Fruit fly (Drosophila melanogaster): Measurements from ENCODE around the gene jigr1.

Gene jigr1

DNA sequence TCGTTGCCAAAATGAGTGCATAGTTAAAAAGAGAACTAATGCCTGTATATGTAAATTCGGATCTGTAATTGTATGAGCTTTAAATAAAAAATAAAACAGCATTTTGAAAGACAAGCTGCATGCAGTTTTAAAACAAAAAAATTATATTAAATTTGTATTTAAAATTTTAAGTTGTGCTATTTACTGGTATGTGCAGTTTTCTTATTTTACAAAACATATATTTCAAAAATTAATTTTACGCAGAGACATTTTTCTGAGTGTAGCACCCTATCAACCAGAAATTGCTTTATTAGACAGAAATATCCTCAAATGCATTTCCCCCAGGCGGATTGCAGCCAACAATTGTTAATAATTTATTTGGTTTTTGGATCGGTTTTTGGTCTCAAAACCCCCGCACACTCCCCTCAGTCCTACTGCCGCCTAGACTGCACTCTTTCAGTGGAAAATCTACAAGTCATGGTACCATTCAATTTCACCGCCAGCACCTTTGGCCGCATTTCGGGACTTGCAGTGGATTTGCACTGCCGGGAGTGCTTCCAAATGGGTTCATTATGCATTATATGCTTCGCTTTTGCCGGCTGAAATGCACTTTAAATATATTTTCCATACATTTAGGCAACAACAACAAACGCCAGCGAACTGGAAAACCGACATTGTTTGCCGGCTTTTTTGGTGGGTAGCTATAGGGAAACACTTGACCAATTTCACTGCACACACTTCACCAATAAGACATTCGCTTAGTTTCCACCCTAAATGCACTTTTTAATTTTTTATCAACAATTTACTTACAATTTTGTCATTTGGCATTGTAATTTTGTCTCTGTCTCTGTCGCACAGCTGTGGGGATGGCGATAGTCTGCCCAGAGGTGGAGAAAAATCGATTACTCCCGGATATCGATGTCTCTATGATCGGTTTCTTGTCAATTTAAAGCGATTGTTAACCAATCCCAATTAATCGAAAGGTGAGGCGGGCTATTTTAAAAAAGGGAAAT lies 13.5 kb upstream of the jigr1 start, which contains the start of gene Npl4 (continued):
- TF ChIP-seq vvl (GFP tag; IDR thresholded peaks at IDR 0.05) = peak; percentile 19; the same call in 1 of the 2 replicates
- TF ChIP-seq her (GFP tag; optimal IDR thresholded peaks at IDR 0.05) = no peak
- no peak for TF ChIP-seq NC2α (GFP tag; optimal IDR thresholded peaks at IDR 0.05)
- TF ChIP-seq CG10274 (GFP tag; optimal IDR thresholded peaks at IDR 0.05) = no peak
- no peak for TF ChIP-seq Hsf (GFP tag; optimal IDR thresholded peaks at IDR 0.05)
- TF ChIP-seq Hmx (GFP tag; optimal IDR thresholded peaks at IDR 0.05) = no peak
- no peak for TF ChIP-seq nerfin-1 (tag; optimal IDR thresholded peaks at IDR 0.05)
- TF ChIP-seq kay (GFP tag; optimal IDR thresholded peaks at IDR 0.05) = no peak
- peak; percentile 73 for TF ChIP-seq CG2116 (GFP tag; optimal IDR thresholded peaks at IDR 0.05)
- TF ChIP-seq CG7745 (tag; optimal IDR thresholded peaks at IDR 0.05) = no peak
- peak; percentile 95 for TF ChIP-seq Opbp (GFP tag; IDR thresholded peaks at IDR 0.05; ENCODE audit: partially characterized antibody)
- 0 out of 2 replicates have a peak, but pooled peaks have one; percentile 18 for TF ChIP-seq onecut (GFP tag; IDR thresholded peaks at IDR 0.05)
- TF ChIP-seq CG6813 (GFP tag; optimal IDR thresholded peaks at IDR 0.05) = no peak
- TF ChIP-seq ci (GFP tag; IDR thresholded peaks at IDR 0.05) = 0 out of 3 replicates have a peak, but pooled peaks have one; percentile 5
- no peak for TF ChIP-seq CG6254 (GFP tag; optimal IDR thresholded peaks at IDR 0.05)
- no peak for TF ChIP-seq Bdp1 (GFP tag; optimal IDR thresholded peaks at IDR 0.05)
- TF ChIP-seq CG8765 (GFP tag; IDR thresholded peaks at IDR 0.05) = no peak
- TF ChIP-seq Hr3 (GFP tag; optimal IDR thresholded peaks at IDR 0.05) = no peak
- no peak for TF ChIP-seq dimm (GFP tag; IDR thresholded peaks at IDR 0.05)
- no peak for TF ChIP-seq CG15269 (tag; optimal IDR thresholded peaks at IDR 0.05)
- no peak for TF ChIP-seq CG6854 (GFP tag; optimal IDR thresholded peaks at IDR 0.05)
- peak; percentile 97 for TF ChIP-seq mld (GFP tag; IDR thresholded peaks at IDR 0.05; ENCODE audit: partially characterized antibody)
- TF ChIP-seq fru (optimal IDR thresholded peaks at IDR 0.05) = no peak
- TF ChIP-seq kah (GFP tag; optimal IDR thresholded peaks at IDR 0.05) = no peak
- no peak for TF ChIP-seq CG7928 (GFP tag; optimal IDR thresholded peaks at IDR 0.05)
- no peak for TF ChIP-seq CG4820 (GFP tag; optimal IDR thresholded peaks at IDR 0.05)
- no peak for TF ChIP-seq cato (GFP tag; optimal IDR thresholded peaks at IDR 0.05; ENCODE audit: borderline replicate concordance)
- TF ChIP-seq sob (GFP tag; IDR thresholded peaks at IDR 0.05) = 0 out of 2 replicates have a peak, but pooled peaks have one; percentile 11
- TF ChIP-seq CG13287 (GFP tag; IDR thresholded peaks at IDR 0.05; ENCODE audit: partially characterized antibody) = peak; percentile 94
- no peak for TF ChIP-seq Kr (GFP tag; optimal IDR thresholded peaks at IDR 0.05)
- TF ChIP-seq CG15073 (GFP tag; optimal IDR thresholded peaks at IDR 0.05) = no peak
- no peak for TF ChIP-seq aop (GFP tag; IDR thresholded peaks at IDR 0.05)
- TF ChIP-seq CG10267 (tag; optimal IDR thresholded peaks at IDR 0.05) = peak; percentile 28
- TF ChIP-seq nerfin-2 (GFP tag; IDR thresholded peaks at IDR 0.05; ENCODE audit: partially characterized antibody) = peak; percentile 99
- TF ChIP-seq CG8359 (GFP tag; optimal IDR thresholded peaks at IDR 0.05; ENCODE audit: borderline replicate concordance) = no peak
- no peak for TF ChIP-seq da (GFP tag; optimal IDR thresholded peaks at IDR 0.05)
- TF ChIP-seq CG10366 (GFP tag; IDR thresholded peaks at IDR 0.05) = peak; percentile 36
- TF ChIP-seq CG13296 (GFP tag; optimal IDR thresholded peaks at IDR 0.05) = no peak
- peak; percentile 97 for TF ChIP-seq CG34224 (GFP tag; IDR thresholded peaks at IDR 0.05; ENCODE audit: partially characterized antibody)
- TF ChIP-seq CG30403 (GFP tag; optimal IDR thresholded peaks at IDR 0.05) = peak; percentile 15
- no peak for TF ChIP-seq hkb (optimal IDR thresholded peaks at IDR 0.05)
- no peak for TF ChIP-seq hkb (GFP tag; IDR thresholded peaks at IDR 0.05)
- TF ChIP-seq Adf1 (GFP tag; IDR thresholded peaks at IDR 0.05) = no peak
- TF ChIP-seq gem (tag; optimal IDR thresholded peaks at IDR 0.05) = no peak
- TF ChIP-seq Hmr (GFP tag; optimal IDR thresholded peaks at IDR 0.05) = peak; percentile 11
- no peak for TF ChIP-seq CG7786 (GFP tag; optimal IDR thresholded peaks at IDR 0.05)
- no peak for TF ChIP-seq MTF-1 (GFP tag; optimal IDR thresholded peaks at IDR 0.05; ENCODE audit: borderline replicate concordance)
- no peak for TF ChIP-seq CG33213 (GFP tag; optimal IDR thresholded peaks at IDR 0.05)
